Worm (Caenorhabditis elegans): ENCODE results near the gene F02C9.2.

DNA sequence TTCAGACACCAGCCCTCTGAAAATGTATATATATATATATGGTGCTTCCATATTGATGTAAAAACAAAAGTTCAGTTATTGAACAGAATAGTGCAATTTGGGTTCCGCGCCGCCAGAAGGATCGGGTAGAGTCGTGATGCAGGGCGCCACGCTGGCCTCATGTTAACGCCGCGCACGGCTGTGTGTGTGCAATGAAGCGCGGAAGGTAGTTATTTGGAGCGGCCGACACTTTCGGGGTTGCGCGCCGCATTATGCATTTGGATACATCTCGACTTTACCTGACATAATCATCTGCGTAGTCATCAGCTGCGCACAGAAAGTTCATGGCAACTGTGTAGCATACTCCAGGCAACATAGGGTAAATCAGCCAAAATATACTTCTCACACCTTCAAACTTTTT is 26.7 kb upstream of the F02C9.2 start:
- TF ChIP-seq snpc-4 (tag; optimal IDR thresholded peaks at IDR 0.05) (no peak), nhr-11 (tag; optimal IDR thresholded peaks at IDR 0.05) (no peak), lir-3 (tag; optimal IDR thresholded peaks at IDR 0.05) (no peak), aly-2 (tag; optimal IDR thresholded peaks at IDR 0.05) (no peak), duxl-1 (tag; optimal IDR thresholded peaks at IDR 0.05; ENCODE audit: poor library complexity) (no peak), nhr-25 (tag; optimal IDR thresholded peaks at IDR 0.05; ENCODE audit: borderline replicate concordance, insufficient read depth) (no peak), daf-12 (tag; optimal IDR thresholded peaks at IDR 0.05) (no peak), dve-1 (tag; optimal IDR thresholded peaks at IDR 0.05; ENCODE audit: insufficient read depth) (no peak), tra-1 (GFP tag; IDR thresholded peaks at IDR 0.05) (no peak), ama-1 (optimal IDR thresholded peaks at IDR 0.05) (no peak), lin-39 (tag; optimal IDR thresholded peaks at IDR 0.05) (no peak), F44E2.7 (GFP tag; IDR thresholded peaks at IDR 0.05) (no peak), jun-1 (tag; optimal IDR thresholded peaks at IDR 0.05) (no peak), mxl-3 (GFP tag; optimal IDR thresholded peaks at IDR 0.05) (no peak)
